Worm (Caenorhabditis elegans) whole organism, L1 larva: Measurements from ENCODE around the gene F08F1.3.

Source experiments
- C04F5.9 ChIP-seq: sonication (generic microtip); optimal IDR thresholded peaks from 2 replicates; lab custom pipeline; 2016; ENCODE audit warnings: missing genetic modification characterization, missing compliant biosample characterization
- F16B12.6 ChIP-seq: fragments of 150-350 bp; optimal IDR thresholded peaks from 2 replicates; lab custom pipeline; 2014; ENCODE audit warnings: missing biosample characterization, missing genetic modification characterization
- Y116A8C.19 ChIP-seq: sonication (generic microtip); optimal IDR thresholded peaks from 2 replicates; lab custom pipeline; 2016; ENCODE audit warnings: missing compliant biosample characterization, missing genetic modification characterization, borderline replicate concordance
- aha-1 ChIP-seq: fragments of 150-350 bp; optimal IDR thresholded peaks from 2 replicates; lab custom pipeline; 2014; ENCODE audit warnings: missing biosample characterization, missing genetic modification characterization
- aly-2 ChIP-seq: fragments of 150-350 bp; optimal IDR thresholded peaks from 2 replicates; lab custom pipeline; 2014; ENCODE audit warnings: missing biosample characterization, missing genetic modification characterization
- ama-1 ChIP-seq: fragments of 150-350 bp; optimal IDR thresholded peaks from 2 replicates; lab custom pipeline; 2014
- blmp-1 ChIP-seq: fragments of 150-350 bp; optimal IDR thresholded peaks from 2 replicates; lab custom pipeline; 2014; ENCODE audit warnings: missing biosample characterization, missing genetic modification characterization
- ceh-63 ChIP-seq: fragments of 200-800 bp; sonication (Bioruptor generic); optimal IDR thresholded peaks from 2 replicates; lab custom pipeline; 2018; ENCODE audit warnings: mild to moderate bottlenecking, missing genetic modification characterization, missing compliant biosample characterization
- ceh-8 ChIP-seq: fragments of 200-800 bp; sonication (Bioruptor generic); optimal IDR thresholded peaks from 2 replicates; lab custom pipeline; 2018; ENCODE audit warnings: mild to moderate bottlenecking, missing genetic modification characterization, moderate library complexity, missing compliant biosample characterization
- ceh-88 ChIP-seq: fragments of 200-800 bp; sonication (Bioruptor generic); IDR thresholded peaks from 2 replicates; pipeline ENCODE4 v1.3.6; 2022; ENCODE audit warnings: missing genetic modification characterization, missing compliant biosample characterization
- dpl-1 ChIP-seq, 3 experiments: fragments of 150-350 bp in 2 of 3; sonication (generic microtip) in 1 of 3; optimal IDR thresholded peaks; 2 replicates each; lab custom pipeline; 2014 to 2017; ENCODE audit warnings: missing biosample characterization in 3 of 3, missing genetic modification characterization in 3 of 3, missing genetic modification reagents in 3 of 3
- dsc-1 ChIP-seq: sonication (generic microtip); optimal IDR thresholded peaks from 2 replicates; lab custom pipeline; 2016; ENCODE audit warnings: mild to moderate bottlenecking, missing genetic modification characterization, missing compliant biosample characterization
- egl-27 ChIP-seq, 2 experiments: fragments of 150-350 bp in 1 of 2; sonication (generic microtip); optimal IDR thresholded peaks; 3 replicates each; lab custom pipeline; 2017 to 2018; ENCODE audit warnings: missing biosample characterization in 2 of 2, missing genetic modification characterization in 2 of 2, missing genetic modification reagents in 2 of 2
- elt-2 ChIP-seq: sonication (generic microtip); optimal IDR thresholded peaks from 2 replicates; lab custom pipeline; 2016; ENCODE audit warnings: missing genetic modification characterization, mild to moderate bottlenecking, inconsistent platforms, missing compliant biosample characterization, missing genetic modification reagents
- fkh-10 ChIP-seq: sonication (generic microtip); optimal IDR thresholded peaks from 2 replicates; lab custom pipeline; 2017; ENCODE audit warnings: missing biosample characterization, missing genetic modification reagents, missing genetic modification characterization
- fos-1 ChIP-seq: fragments of 150-350 bp; optimal IDR thresholded peaks from 2 replicates; lab custom pipeline; 2014; ENCODE audit warnings: missing biosample characterization, missing genetic modification characterization
- hpl-2 ChIP-seq: fragments of 150-350 bp; optimal IDR thresholded peaks from 2 replicates; lab custom pipeline; 2014; ENCODE audit warnings: missing biosample characterization, missing genetic modification reagents, missing genetic modification characterization
- isw-1 ChIP-seq: fragments of 200-800 bp; sonication (Bioruptor generic); IDR thresholded peaks from 2 replicates; pipeline ENCODE4 v1.3.6; 2022; ENCODE audit warnings: missing genetic modification characterization, missing compliant biosample characterization
- lin-39 ChIP-seq: fragments of 150-350 bp; optimal IDR thresholded peaks from 2 replicates; lab custom pipeline; 2014; ENCODE audit warnings: missing biosample characterization, missing genetic modification reagents, missing genetic modification characterization
- lir-3 ChIP-seq: sonication (generic microtip); optimal IDR thresholded peaks from 2 replicates; lab custom pipeline; 2016; ENCODE audit warnings: mild to moderate bottlenecking, missing genetic modification characterization, moderate library complexity, missing compliant biosample characterization; ENCODE audit not compliant: poor library complexity
- mab-9 ChIP-seq: fragments of 200-800 bp; sonication (Bioruptor generic); IDR thresholded peaks from 2 replicates; pipeline ENCODE4 v1.3.6; 2022; ENCODE audit warnings: missing genetic modification reagents, missing genetic modification characterization, missing compliant biosample characterization
- mdl-1 ChIP-seq, 2 experiments: fragments of 150-350 bp; optimal IDR thresholded peaks; 2 replicates each; lab custom pipeline; 2014 to 2017; ENCODE audit warnings: missing biosample characterization in 2 of 2, missing genetic modification characterization in 2 of 2, inconsistent platforms in 1 of 2
- mep-1 ChIP-seq: fragments of 150-350 bp; optimal IDR thresholded peaks from 2 replicates; lab custom pipeline; 2014; ENCODE audit warnings: missing biosample characterization, missing genetic modification characterization
- nhr-19 ChIP-seq: fragments of 200-800 bp; sonication (Bioruptor generic); conservative IDR thresholded peaks from 2 replicates; pipeline ENCODE4 v1.3.6; 2022; ENCODE audit warnings: missing genetic modification characterization, missing compliant biosample characterization
- nhr-20 ChIP-seq: sonication (generic microtip); optimal IDR thresholded peaks from 2 replicates; lab custom pipeline; 2016; ENCODE audit warnings: mild to moderate bottlenecking, missing genetic modification characterization, missing compliant biosample characterization
- nhr-237 ChIP-seq: fragments of 150-350 bp; optimal IDR thresholded peaks from 2 replicates; lab custom pipeline; 2014; ENCODE audit warnings: missing biosample characterization, missing genetic modification characterization
- nhr-47 ChIP-seq: sonication (generic microtip); optimal IDR thresholded peaks from 2 replicates; lab custom pipeline; 2016; ENCODE audit warnings: mild to moderate bottlenecking, missing genetic modification characterization, moderate library complexity, missing compliant biosample characterization
- nhr-85 ChIP-seq: sonication (generic microtip); peaks from one replicate; lab custom pipeline; 2016; ENCODE audit warnings: missing genetic modification characterization, inconsistent platforms, missing compliant biosample characterization
- nhr-90 ChIP-seq: sonication (generic microtip); optimal IDR thresholded peaks from 2 replicates; lab custom pipeline; 2016; ENCODE audit warnings: mild to moderate bottlenecking, missing genetic modification characterization, missing compliant biosample characterization; ENCODE audit not compliant: poor library complexity
- pqm-1 ChIP-seq: sonication (generic microtip); optimal IDR thresholded peaks from 3 replicates; lab custom pipeline; 2017; ENCODE audit warnings: missing biosample characterization, missing genetic modification characterization
- rnt-1 ChIP-seq: sonication (generic microtip); optimal IDR thresholded peaks from 2 replicates; lab custom pipeline; 2016; ENCODE audit warnings: mild to moderate bottlenecking, missing genetic modification characterization, moderate library complexity, missing compliant biosample characterization
- snpc-4 ChIP-seq: fragments of 150-350 bp; optimal IDR thresholded peaks from 2 replicates; lab custom pipeline; 2014; ENCODE audit warnings: missing biosample characterization, missing genetic modification characterization
- snu-23 ChIP-seq: sonication (generic microtip); optimal IDR thresholded peaks from 2 replicates; lab custom pipeline; 2016; ENCODE audit warnings: missing genetic modification characterization, missing compliant biosample characterization
- sox-4 ChIP-seq: sonication (generic microtip); optimal IDR thresholded peaks from 2 replicates; lab custom pipeline; 2016; ENCODE audit warnings: missing genetic modification characterization, missing compliant biosample characterization
- swsn-7 ChIP-seq: sonication (generic microtip); optimal IDR thresholded peaks from 2 replicates; lab custom pipeline; 2016; ENCODE audit warnings: missing genetic modification characterization, missing compliant biosample characterization
- tbx-2 ChIP-seq: sonication (generic microtip); optimal IDR thresholded peaks from 2 replicates; lab custom pipeline; 2016; ENCODE audit warnings: missing genetic modification characterization, missing compliant biosample characterization
- unc-30 ChIP-seq: sonication (generic microtip); optimal IDR thresholded peaks from 2 replicates; lab custom pipeline; 2017; ENCODE audit warnings: missing biosample characterization, missing genetic modification characterization
- unc-62 ChIP-seq: fragments of 150-350 bp; optimal IDR thresholded peaks from 2 replicates; lab custom pipeline; 2014; ENCODE audit warnings: missing biosample characterization, missing genetic modification reagents, missing genetic modification characterization
- unc-86 ChIP-seq: sonication (generic microtip); optimal IDR thresholded peaks from 2 replicates; lab custom pipeline; 2016; ENCODE audit warnings: missing genetic modification characterization, missing compliant biosample characterization
- ztf-11 ChIP-seq, 2 experiments: sonication (generic microtip); optimal IDR thresholded peaks; 2 replicates each; lab custom pipeline; 2016 to 2017; ENCODE audit warnings: missing genetic modification characterization in 2 of 2, missing biosample characterization in 1 of 2, missing compliant biosample characterization in 1 of 2

The F08F1.3 gene

DNA sequence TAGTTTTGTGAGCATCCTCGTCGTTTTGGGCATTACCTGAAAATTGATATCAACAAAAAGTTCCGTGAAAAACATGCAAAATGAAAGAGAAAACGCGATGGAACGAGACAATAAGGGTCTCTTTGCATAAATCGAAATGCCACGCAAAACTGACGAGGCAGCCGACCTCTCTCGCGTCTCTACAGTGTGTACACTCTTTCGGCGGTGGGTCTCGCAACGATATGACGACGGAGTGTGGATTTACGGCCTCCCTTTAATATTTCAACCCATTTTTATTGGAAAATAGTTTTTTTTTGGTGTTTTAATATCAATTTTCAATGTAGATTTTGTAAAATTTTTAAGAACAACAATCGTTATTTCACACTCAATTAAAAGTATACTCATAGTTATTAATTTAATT lies 6.6 kb upstream of the F08F1.3 start, which contains the start of gene tag-123 (continued):
- TF ChIP-seq unc-62, result no peak
- peak; percentile 48 for TF ChIP-seq rnt-1 (tag; lab: Kevin White, UChicago)
- TF ChIP-seq nhr-20 (tag; lab: Kevin White, UChicago), result peak; percentile 63
- TF ChIP-seq ama-1 (lab: Kevin White, UChicago), result no peak
- TF ChIP-seq aha-1 (tag; lab: Kevin White, UChicago), result no peak
- TF ChIP-seq snu-23 (GFP tag; lab: Kevin White, UChicago), result peak; percentile 70
- TF ChIP-seq swsn-7 (tag; lab: Kevin White, UChicago), result peak; percentile 54
- peak; percentile 47 for TF ChIP-seq nhr-19
- peak; percentile 45 for TF ChIP-seq nhr-90 (tag; lab: Kevin White, UChicago)
- TF ChIP-seq fkh-10, result no peak
- no peak for TF ChIP-seq sox-4
- TF ChIP-seq dpl-1 (GFP tag; optimal IDR thresholded peaks at IDR 0.05; lab: Kevin White, UChicago), result peak; percentile 36 to 45 (median 39)
- TF ChIP-seq ceh-63 (GFP tag; lab: Kevin White, UChicago), result no peak

DNA sequence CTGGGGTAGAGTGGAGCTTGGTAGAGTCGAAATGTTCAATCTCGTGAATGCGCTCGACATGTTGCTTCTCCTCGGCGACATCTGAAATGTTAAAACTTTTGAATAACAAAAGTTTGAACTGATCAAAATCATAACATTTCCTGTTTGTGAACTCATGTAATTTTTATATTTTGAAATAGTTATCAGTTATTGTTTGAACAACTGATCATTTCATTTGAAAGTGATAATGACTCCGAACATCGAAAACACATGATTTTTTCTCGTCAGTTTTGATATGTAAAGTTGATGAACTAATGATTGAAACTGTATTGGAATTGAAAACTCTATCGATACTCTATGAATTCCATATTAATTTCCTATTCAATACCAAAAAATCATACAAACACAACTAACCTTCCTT lies 5.4 kb upstream of the F08F1.3 start:
- TF ChIP-seq tbx-2 (tag; lab: Kevin White, UChicago) (no peak), elt-2 (tag; lab: Kevin White, UChicago) (peak; percentile 8)

DNA sequence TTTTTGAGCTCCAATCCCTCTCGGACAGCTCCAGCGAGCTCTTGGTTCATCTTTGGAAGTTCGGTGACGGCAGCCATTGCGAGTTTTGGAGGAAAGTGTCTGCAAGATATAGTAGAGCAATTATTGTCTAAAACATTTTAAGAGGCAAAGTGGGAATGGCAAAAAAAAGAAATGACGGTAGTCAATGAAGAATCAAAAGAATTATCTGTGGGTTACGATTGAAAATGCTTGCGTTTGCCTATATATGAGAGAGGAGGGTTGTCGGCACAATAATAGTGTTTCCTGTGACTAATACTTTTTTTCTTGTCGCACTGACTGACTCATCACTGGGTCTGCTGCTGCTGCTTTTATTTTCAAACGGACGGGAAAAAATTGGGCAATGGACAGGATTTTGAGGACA lies 5.0 kb upstream of the F08F1.3 start, which contains the start of gene tth-1:
tth-1 (minus strand) TSS at position 101 of the 400 bp plus-strand sequence.
- no peak for TF ChIP-seq dpl-1 (GFP tag; optimal IDR thresholded peaks at IDR 0.05; lab: Kevin White, UChicago)
- TF ChIP-seq ztf-11 (tag; optimal IDR thresholded peaks at IDR 0.05; lab: Kevin White, UChicago), result no peak
- no peak for TF ChIP-seq mep-1 (tag; lab: Kevin White, UChicago)
- TF ChIP-seq nhr-47 (tag; lab: Kevin White, UChicago), result no peak
- no peak for TF ChIP-seq unc-30
- TF ChIP-seq C04F5.9 (tag; lab: Kevin White, UChicago), result no peak
- no peak for TF ChIP-seq nhr-237 (tag; lab: Kevin White, UChicago)
- no peak for TF ChIP-seq ceh-63 (GFP tag; lab: Kevin White, UChicago)
- no peak for TF ChIP-seq lin-39 (tag; lab: Kevin White, UChicago)
- TF ChIP-seq aly-2 (tag; lab: Kevin White, UChicago), result no peak
- TF ChIP-seq mab-9 (GFP tag; lab: Robert Waterston, UW), result no peak
- no peak for TF ChIP-seq snpc-4 (tag; lab: Kevin White, UChicago)
- no peak for TF ChIP-seq ceh-8 (GFP tag; lab: Kevin White, UChicago)
- TF ChIP-seq pqm-1 (tag; lab: Kevin White, UChicago), result no peak
- TF ChIP-seq egl-27 (tag; optimal IDR thresholded peaks at IDR 0.05; lab: Kevin White, UChicago), result no peak
- TF ChIP-seq hpl-2 (GFP tag; lab: Kevin White, UChicago), result no peak
- no peak for TF ChIP-seq lir-3 (tag; lab: Kevin White, UChicago)
- no peak for TF ChIP-seq Y116A8C.19 (tag; lab: Kevin White, UChicago)
- no peak for TF ChIP-seq F16B12.6 (tag; lab: Kevin White, UChicago)
- TF ChIP-seq fos-1 (tag; lab: Kevin White, UChicago), result no peak
- TF ChIP-seq, all 84 proteins: peak for 0

DNA sequence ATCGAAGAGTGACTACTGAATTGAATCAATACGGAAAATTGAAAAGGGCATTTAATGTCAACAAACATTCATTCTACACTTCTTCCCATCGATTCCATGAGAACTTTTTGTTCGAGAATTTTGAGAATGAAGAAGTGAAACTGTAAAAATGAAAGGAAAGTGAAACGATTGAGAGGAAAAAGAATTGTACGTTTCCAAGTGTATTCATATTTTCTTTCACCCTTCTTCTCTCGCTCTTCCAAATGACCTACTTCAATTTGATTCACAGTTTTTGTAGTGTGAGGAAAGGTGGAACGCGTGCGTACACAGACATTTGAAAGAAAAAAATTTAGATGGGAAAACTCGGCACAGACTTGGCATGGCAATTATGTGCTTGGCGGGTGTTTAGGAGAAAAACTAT lies 4.4 kb upstream of the F08F1.3 start:
- TF ChIP-seq blmp-1 (tag; lab: Kevin White, UChicago) (peak; percentile 77), isw-1 (no peak), lin-39 (tag; lab: Kevin White, UChicago) (no peak), nhr-85 (tag; lab: Kevin White, UChicago) (peak; percentile 42), mdl-1 (tag; optimal IDR thresholded peaks at IDR 0.05; lab: Kevin White, UChicago) (no peak), ama-1 (lab: Kevin White, UChicago) (no peak), unc-86 (tag; lab: Kevin White, UChicago) (no peak), dsc-1 (tag; lab: Kevin White, UChicago) (no peak), ceh-88 (GFP tag; lab: Robert Waterston, UW) (no peak)
- TF ChIP-seq, all 84 proteins: peak for 2
